Fruit fly (Drosophila melanogaster) S2 (cell line): Measurements from ENCODE around the gene CG9921.

Source experiments
- CG8478 ChIP-seq: fragments of >200 bp; optimal IDR thresholded peaks from 2 replicates; lab custom pipeline; 2018
- CTCF ChIP-seq, 2 experiments: fragments of >200 bp; optimal IDR thresholded peaks; 2 replicates each; lab custom pipeline; 2018

- TF ChIP-seq CG8478 (no peak), CTCF (optimal IDR thresholded peaks at IDR 0.05; lab: Kevin White, UChicago) (no peak)
These were observed 16.7 kb upstream of the CG9921 start, which contains the start of gene sl for dm6 chrX:16350062-16350461.
